Worm (Caenorhabditis elegans) whole organism, midembryonic: ENCODE measurements around the gene srg-44.

ENCODE experiments used
- T22C8.4 ChIP-seq: fragments of 200-800 bp; sonication (Bioruptor generic); IDR thresholded peaks from 2 replicates; pipeline ENCODE4 v1.3.6; 2022; ENCODE audit warnings: missing genetic modification characterization, missing compliant biosample characterization
- cog-1 ChIP-seq: sonication (generic microtip); optimal IDR thresholded peaks from 2 replicates; lab custom pipeline; 2016; ENCODE audit warnings: missing genetic modification characterization, missing compliant biosample characterization
- flt-1 ChIP-seq: fragments of 200-800 bp; sonication (Bioruptor generic); IDR thresholded peaks from 2 replicates; pipeline ENCODE4 v1.3.6; 2022; ENCODE audit warnings: missing genetic modification characterization, missing compliant biosample characterization
- klf-2 ChIP-seq: fragments of 200-800 bp; sonication (Bioruptor generic); conservative IDR thresholded peaks from 2 replicates; pipeline ENCODE4 v1.3.6; 2022; ENCODE audit warnings: missing genetic modification reagents, missing genetic modification characterization, missing compliant biosample characterization
- med-1 ChIP-seq: sonication (generic microtip); optimal IDR thresholded peaks from 2 replicates; lab custom pipeline; 2017; ENCODE audit warnings: missing genetic modification characterization, mild to moderate bottlenecking, missing compliant biosample characterization, antibody characterized with exemption, missing genetic modification reagents; ENCODE audit not compliant: insufficient read depth
- ref-1 ChIP-seq: fragments of 200-800 bp; sonication (Bioruptor generic); conservative IDR thresholded peaks from 2 replicates; pipeline ENCODE4 v1.3.6; 2022; ENCODE audit warnings: missing genetic modification reagents, missing genetic modification characterization, missing compliant biosample characterization
- tab-1 ChIP-seq: fragments of 200-800 bp; sonication (Bioruptor generic); IDR thresholded peaks from 2 replicates; pipeline ENCODE4 v1.3.6; 2022; ENCODE audit warnings: missing genetic modification characterization, missing compliant biosample characterization
- ztf-23 ChIP-seq: fragments of 200-800 bp; sonication (Bioruptor generic); IDR thresholded peaks from 2 replicates; pipeline ENCODE4 v1.3.6; 2022; ENCODE audit warnings: missing genetic modification reagents, missing genetic modification characterization, missing compliant biosample characterization
- ztf-29 ChIP-seq: fragments of 200-800 bp; sonication (Bioruptor generic); IDR thresholded peaks from 2 replicates; pipeline ENCODE4 v1.3.6; 2022; ENCODE audit warnings: missing genetic modification reagents, missing genetic modification characterization, missing compliant biosample characterization

DNA sequence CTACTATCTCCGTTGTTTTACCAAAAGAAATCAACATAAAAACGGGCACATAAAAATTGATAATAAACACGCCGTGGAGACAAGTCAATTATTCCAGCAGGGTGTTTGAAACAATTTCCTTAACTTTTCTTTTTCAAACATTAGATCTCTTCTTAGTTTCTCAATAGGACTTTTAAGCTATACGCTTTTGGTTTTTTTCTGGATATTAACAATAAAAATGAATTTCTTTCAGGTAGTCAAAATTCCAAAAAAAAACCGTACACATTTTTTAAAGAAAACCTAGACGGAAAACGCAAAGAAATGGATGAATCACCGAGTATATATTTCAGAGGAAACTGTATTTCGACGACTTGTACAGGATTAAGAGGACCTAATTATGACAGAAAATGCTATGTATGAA lies 2.7 kb downstream of the srg-44 start, which contains the start of gene fbxa-185:
- no peak for TF ChIP-seq ztf-23 (GFP tag; lab: Robert Waterston, UW)
- no peak for TF ChIP-seq klf-2 (GFP tag; lab: Robert Waterston, UW)
- no peak for TF ChIP-seq flt-1 (GFP tag; lab: Robert Waterston, UW)
- no peak for TF ChIP-seq tab-1 (GFP tag; lab: Robert Waterston, UW)
- no peak for TF ChIP-seq ztf-29 (GFP tag; lab: Robert Waterston, UW)
- no peak for TF ChIP-seq med-1 (GFP tag; lab: Kevin White, UChicago)
- TF ChIP-seq cog-1 (tag; lab: Kevin White, UChicago) = no peak
- no peak for TF ChIP-seq ref-1 (GFP tag; lab: Robert Waterston, UW)
- no peak for TF ChIP-seq T22C8.4 (GFP tag; lab: Robert Waterston, UW)
